Worm (Caenorhabditis elegans) whole organism, early embryonic: ENCODE data around the gene gly-3.

Experiments used
- B0310.2 ChIP-seq: sonication (generic microtip); optimal IDR thresholded peaks from 2 replicates; lab custom pipeline; 2016; ENCODE audit warnings: mild to moderate bottlenecking, missing genetic modification characterization, missing compliant biosample characterization
- aly-1 ChIP-seq: sonication (generic microtip); optimal IDR thresholded peaks from 2 replicates; lab custom pipeline; 2016; ENCODE audit warnings: missing genetic modification characterization, missing compliant biosample characterization
- ama-1 ChIP-seq: fragments of 150-350 bp; optimal IDR thresholded peaks from 2 replicates; lab custom pipeline; 2014
- ceh-13 ChIP-seq: fragments of 200-800 bp; sonication (Bioruptor generic); optimal IDR thresholded peaks from 2 replicates; lab custom pipeline; 2018; ENCODE audit warnings: mild to moderate bottlenecking, missing genetic modification characterization, missing compliant biosample characterization
- ceh-36 ChIP-seq: sonication (generic microtip); optimal IDR thresholded peaks from 2 replicates; lab custom pipeline; 2016; ENCODE audit warnings: missing genetic modification characterization, inconsistent platforms, missing compliant biosample characterization
- ets-7 ChIP-seq: sonication (generic microtip); optimal IDR thresholded peaks from 2 replicates; lab custom pipeline; 2016; ENCODE audit warnings: missing genotype, missing genetic modification characterization, missing compliant biosample characterization
- hmbx-1 ChIP-seq: sonication (generic microtip); optimal IDR thresholded peaks from 2 replicates; lab custom pipeline; 2016; ENCODE audit warnings: mild to moderate bottlenecking, missing genetic modification characterization, missing compliant biosample characterization
- hmg-4 ChIP-seq: fragments of 200-800 bp; sonication (Bioruptor generic); optimal IDR thresholded peaks from 2 replicates; lab custom pipeline; 2018; ENCODE audit warnings: mild to moderate bottlenecking, missing genetic modification characterization, missing compliant biosample characterization
- scrt-1 ChIP-seq: fragments of 200-800 bp; sonication (Bioruptor generic); IDR thresholded peaks from 2 replicates; pipeline ENCODE4 v1.3.6; 2022; ENCODE audit warnings: missing genetic modification characterization, missing compliant biosample characterization
- sea-1 ChIP-seq: fragments of 200-800 bp; sonication (Bioruptor generic); conservative IDR thresholded peaks from 2 replicates; pipeline ENCODE4 v1.3.6; 2022; ENCODE audit warnings: missing genetic modification characterization, missing compliant biosample characterization
- tbx-11 ChIP-seq: fragments of 200-800 bp; sonication (Bioruptor generic); IDR thresholded peaks from 2 replicates; pipeline ENCODE4 v1.3.6; 2022; ENCODE audit warnings: missing genetic modification characterization, missing compliant biosample characterization
- tbx-37 ChIP-seq: fragments of 200-800 bp; sonication (Bioruptor generic); conservative IDR thresholded peaks from 2 replicates; pipeline ENCODE4 v1.3.6; 2022; ENCODE audit warnings: missing genetic modification reagents, missing genetic modification characterization, missing compliant biosample characterization
- tra-4 ChIP-seq: sonication (generic microtip); optimal IDR thresholded peaks from 2 replicates; lab custom pipeline; 2017; ENCODE audit warnings: missing genetic modification characterization, missing compliant biosample characterization

- TF ChIP-seq tbx-37 (GFP tag; lab: Robert Waterston, UW) (no peak), hmg-4 (no peak), tbx-11 (GFP tag; lab: Robert Waterston, UW) (no peak), ama-1 (lab: Kevin White, UChicago) (no peak), hmbx-1 (no peak), aly-1 (tag; lab: Kevin White, UChicago) (no peak), ceh-36 (no peak), scrt-1 (GFP tag; lab: Robert Waterston, UW) (no peak), ceh-13 (GFP tag; lab: Kevin White, UChicago) (no peak), ets-7 (tag; lab: Kevin White, UChicago) (no peak), B0310.2 (tag; lab: Kevin White, UChicago) (no peak), sea-1 (GFP tag; lab: Robert Waterston, UW) (no peak), tra-4 (tag; lab: Kevin White, UChicago) (no peak)
These were observed 34.7 kb upstream of the gly-3 start, which contains the start of gene C29E4.15 for ce11 chrIII:7952077-7952765.
